Fruit fly (Drosophila melanogaster) whole organism, embryonic: Measurements from ENCODE around the gene Efhc1.1.
A peak's percentile ranks its signal among the peaks of the same experiment; 100 is the strongest.

Source experiments
- Adf1 ChIP-seq: fragments of 200-800 bp; sonication (Bioruptor generic); IDR thresholded peaks from 2 replicates; pipeline ENCODE4 v1.3.6; 2022; ENCODE audit warnings: missing biosample characterization, missing genetic modification characterization
- B-H2 ChIP-seq: fragments of 200-800 bp; sonication (Bioruptor generic); optimal IDR thresholded peaks from 2 replicates; lab custom pipeline; 2018; ENCODE audit warnings: missing biosample characterization, mild to moderate bottlenecking, missing genetic modification characterization
- C15 ChIP-seq: fragments of 200-800 bp; sonication (Bioruptor generic); IDR thresholded peaks from 3 replicates; pipeline ENCODE4 v1.3.6; 2022; ENCODE audit warnings: missing biosample characterization, missing genetic modification characterization
- CG10366 ChIP-seq: fragments of 200-800 bp; sonication (Bioruptor generic); IDR thresholded peaks from 2 replicates; pipeline ENCODE4 v1.3.6; 2022; ENCODE audit warnings: missing biosample characterization, missing genetic modification characterization
- CG11456 ChIP-seq: fragments of 200-800 bp; sonication (Bioruptor generic); IDR thresholded peaks from 3 replicates; pipeline ENCODE4 v1.3.6; 2022; ENCODE audit warnings: missing biosample characterization, missing genetic modification characterization
- CG11695 ChIP-seq: fragments of 200-800 bp; sonication (Bioruptor generic); IDR thresholded peaks from 3 replicates; pipeline ENCODE4 v1.3.6; 2022; ENCODE audit warnings: missing biosample characterization, missing genetic modification characterization
- CG14860 ChIP-seq: fragments of 200-800 bp; sonication (Bioruptor generic); IDR thresholded peaks from 3 replicates; pipeline ENCODE4 v1.3.6; 2022; ENCODE audit warnings: missing biosample characterization, missing genetic modification characterization; ENCODE audit not compliant: partially characterized antibody
- CG15514 ChIP-seq: fragments of 200-800 bp; sonication (Bioruptor generic); optimal IDR thresholded peaks from 3 replicates; lab custom pipeline; 2017; ENCODE audit warnings: missing biosample characterization, missing genetic modification characterization, mild to moderate bottlenecking, moderate library complexity, missing genetic modification reagents
- CG16813 ChIP-seq: fragments of 200-800 bp; sonication (Bioruptor generic); IDR thresholded peaks from 3 replicates; pipeline ENCODE4 v1.3.6; 2022; ENCODE audit warnings: missing biosample characterization, missing genetic modification characterization; ENCODE audit not compliant: partially characterized antibody
- CG16815 ChIP-seq: fragments of 200-800 bp; sonication (Bioruptor generic); optimal IDR thresholded peaks from 3 replicates; lab custom pipeline; 2017; ENCODE audit warnings: missing biosample characterization, mild to moderate bottlenecking, missing genetic modification characterization
- CG18476 ChIP-seq: fragments of 200-800 bp; sonication (Bioruptor generic); optimal IDR thresholded peaks from 2 replicates; lab custom pipeline; 2016; ENCODE audit warnings: missing biosample characterization, mild to moderate bottlenecking, missing genetic modification characterization
- CG2120 ChIP-seq: fragments of 200-800 bp; sonication (Bioruptor generic); optimal IDR thresholded peaks from 3 replicates; lab custom pipeline; 2016; ENCODE audit warnings: missing biosample characterization, missing genetic modification characterization
- CG2199 ChIP-seq: fragments of 200-800 bp; sonication (Bioruptor generic); IDR thresholded peaks from 3 replicates; pipeline ENCODE4 v1.3.6; 2022; ENCODE audit warnings: missing biosample characterization, missing genetic modification characterization
- CG2712 ChIP-seq: fragments of 200-800 bp; optimal IDR thresholded peaks from 3 replicates; lab custom pipeline; 2019; ENCODE audit warnings: missing biosample characterization, mild to moderate bottlenecking, missing genetic modification characterization, moderate library complexity
- CG32532 ChIP-seq: fragments of 200-800 bp; sonication (Bioruptor generic); IDR thresholded peaks from 2 replicates; pipeline ENCODE4 v1.3.6; 2022; ENCODE audit warnings: missing biosample characterization, missing genetic modification characterization
- CG32772 ChIP-seq: fragments of 200-800 bp; sonication (Bioruptor generic); IDR thresholded peaks from 2 replicates; pipeline ENCODE4 v1.3.6; 2022; ENCODE audit warnings: missing biosample characterization, missing genetic modification characterization
- CG34422 ChIP-seq: fragments of 200-800 bp; sonication (Bioruptor generic); IDR thresholded peaks from 3 replicates; pipeline ENCODE4 v1.3.6; 2022; ENCODE audit warnings: missing biosample characterization, missing genetic modification characterization
- CG3838 ChIP-seq: fragments of 200-800 bp; sonication (Bioruptor generic); optimal IDR thresholded peaks from 3 replicates; lab custom pipeline; 2016; ENCODE audit warnings: missing biosample characterization, missing genetic modification characterization
- CG4282 ChIP-seq: fragments of 200-800 bp; sonication (Bioruptor generic); optimal IDR thresholded peaks from 2 replicates; lab custom pipeline; 2016; ENCODE audit warnings: missing biosample characterization, missing genetic modification characterization
- CG4328 ChIP-seq: fragments of 200-800 bp; sonication (Bioruptor generic); optimal IDR thresholded peaks from 3 replicates; lab custom pipeline; 2017; ENCODE audit warnings: missing biosample characterization, missing genetic modification reagents, missing genetic modification characterization
- CG4820 ChIP-seq: fragments of 200-800 bp; sonication (Bioruptor generic); optimal IDR thresholded peaks from 3 replicates; lab custom pipeline; 2016; ENCODE audit warnings: missing biosample characterization, missing genetic modification characterization
- CG5953 ChIP-seq: fragments of 200-800 bp; sonication (Bioruptor generic); IDR thresholded peaks from 2 replicates; pipeline ENCODE4 v1.3.6; 2022; ENCODE audit warnings: missing biosample characterization, missing genetic modification characterization
- CG6683 ChIP-seq: fragments of 200-800 bp; sonication (Bioruptor generic); optimal IDR thresholded peaks from 2 replicates; lab custom pipeline; 2017; ENCODE audit warnings: missing biosample characterization, mild to moderate bottlenecking, missing genetic modification characterization, missing genetic modification reagents
- CG9215 ChIP-seq: fragments of 200-800 bp; sonication (Bioruptor generic); IDR thresholded peaks from 2 replicates; pipeline ENCODE4 v1.3.6; 2022; ENCODE audit warnings: missing biosample characterization, missing genetic modification characterization
- CG9797 ChIP-seq: fragments of 200-800 bp; sonication (Bioruptor generic); optimal IDR thresholded peaks from 3 replicates; lab custom pipeline; 2018; ENCODE audit warnings: missing biosample characterization, mild to moderate bottlenecking, missing genetic modification characterization
- Dref ChIP-seq: fragments of 200-800 bp; sonication (Bioruptor generic); IDR thresholded peaks from 2 replicates; pipeline ENCODE4 v1.3.6; 2022; ENCODE audit warnings: missing biosample characterization, missing genetic modification characterization
- E2f2 ChIP-seq: fragments of 200-800 bp; sonication (Bioruptor generic); IDR thresholded peaks from 2 replicates; pipeline ENCODE4 v1.3.6; 2022; ENCODE audit warnings: missing biosample characterization, missing genetic modification characterization
- HHEX ChIP-seq: fragments of 200-800 bp; sonication (Bioruptor generic); optimal IDR thresholded peaks from 3 replicates; lab custom pipeline; 2017; ENCODE audit warnings: missing biosample characterization, mild to moderate bottlenecking, missing genetic modification characterization, missing genetic modification reagents
- MESR4 ChIP-seq: fragments of 200-800 bp; sonication (Bioruptor generic); optimal IDR thresholded peaks from 2 replicates; lab custom pipeline; 2018; ENCODE audit warnings: missing biosample characterization, mild to moderate bottlenecking, missing genetic modification characterization, moderate library complexity
- Mad ChIP-seq: fragments of 200-800 bp; sonication (Bioruptor generic); optimal IDR thresholded peaks from 2 replicates; lab custom pipeline; 2016; ENCODE audit warnings: missing biosample characterization, missing genetic modification characterization
- Nf-YC ChIP-seq: fragments of 200-800 bp; optimal IDR thresholded peaks from 3 replicates; lab custom pipeline; 2019; ENCODE audit warnings: missing biosample characterization, mild to moderate bottlenecking, missing genetic modification characterization, moderate library complexity
- Poxn ChIP-seq: fragments of 200-800 bp; sonication (Bioruptor generic); IDR thresholded peaks from 2 replicates; pipeline ENCODE4 v1.3.6; 2022; ENCODE audit warnings: missing biosample characterization, missing genetic modification characterization
- Xbp1 ChIP-seq: fragments of 200-800 bp; sonication (Bioruptor generic); optimal IDR thresholded peaks from 3 replicates; lab custom pipeline; 2016; ENCODE audit warnings: missing biosample characterization, mild to moderate bottlenecking, missing genetic modification characterization
- ash1 ChIP-seq: fragments of 200-800 bp; sonication (Bioruptor generic); optimal IDR thresholded peaks from 2 replicates; lab custom pipeline; 2018; ENCODE audit warnings: missing biosample characterization, mild to moderate bottlenecking, missing genetic modification characterization
- ato ChIP-seq: fragments of 200-800 bp; sonication (Bioruptor generic); IDR thresholded peaks from 2 replicates; pipeline ENCODE4 v1.3.6; 2022; ENCODE audit warnings: missing biosample characterization, missing genetic modification characterization; ENCODE audit not compliant: partially characterized antibody
- crc ChIP-seq: fragments of 200-800 bp; sonication (Bioruptor generic); optimal IDR thresholded peaks from 2 replicates; lab custom pipeline; 2016; ENCODE audit warnings: missing biosample characterization, missing genetic modification characterization
- cwo ChIP-seq: fragments of 200-800 bp; sonication (Bioruptor generic); optimal IDR thresholded peaks from 3 replicates; lab custom pipeline; 2017; ENCODE audit warnings: missing biosample characterization, missing genetic modification characterization, mild to moderate bottlenecking, moderate library complexity, missing genetic modification reagents
- dimm ChIP-seq: fragments of 200-800 bp; sonication (Bioruptor generic); IDR thresholded peaks from 2 replicates; pipeline ENCODE4 v1.3.6; 2022; ENCODE audit warnings: missing biosample characterization, missing genetic modification characterization
- esg ChIP-seq: fragments of 200-800 bp; sonication (Bioruptor generic); conservative IDR thresholded peaks from 2 replicates; pipeline ENCODE4 v1.3.6; 2022; ENCODE audit warnings: missing biosample characterization, missing genetic modification characterization
- fd64A ChIP-seq: fragments of 200-800 bp; sonication (Bioruptor generic); optimal IDR thresholded peaks from 3 replicates; lab custom pipeline; 2018; ENCODE audit warnings: missing biosample characterization, mild to moderate bottlenecking, missing genetic modification characterization
- h ChIP-seq: fragments of >200 bp; optimal IDR thresholded peaks from 2 replicates; lab custom pipeline; 2017
- ind ChIP-seq: fragments of 200-800 bp; sonication (Bioruptor generic); optimal IDR thresholded peaks from 3 replicates; lab custom pipeline; 2016; ENCODE audit warnings: missing biosample characterization, missing genetic modification characterization
- inv ChIP-seq: fragments of 200-800 bp; sonication (Bioruptor generic); IDR thresholded peaks from 2 replicates; pipeline ENCODE4 v1.3.6; 2022; ENCODE audit warnings: missing biosample characterization, missing genetic modification characterization; ENCODE audit not compliant: partially characterized antibody
- kni ChIP-seq: fragments of 200-800 bp; sonication (Bioruptor generic); optimal IDR thresholded peaks from 3 replicates; lab custom pipeline; 2017; ENCODE audit warnings: mild to moderate bottlenecking, missing biosample characterization, missing genetic modification reagents, missing genetic modification characterization
- nom ChIP-seq: fragments of 200-800 bp; sonication (Bioruptor generic); optimal IDR thresholded peaks from 2 replicates; lab custom pipeline; 2017; ENCODE audit warnings: missing biosample characterization, missing genetic modification characterization, mild to moderate bottlenecking, moderate library complexity, missing genetic modification reagents
- odd ChIP-seq: fragments of 200-800 bp; sonication (Bioruptor generic); optimal IDR thresholded peaks from 2 replicates; lab custom pipeline; 2017; ENCODE audit warnings: missing biosample characterization, mild to moderate bottlenecking, missing genetic modification characterization
- run ChIP-seq: fragments of 200-800 bp; sonication (Bioruptor generic); optimal IDR thresholded peaks from 3 replicates; lab custom pipeline; 2018; ENCODE audit warnings: missing biosample characterization, mild to moderate bottlenecking, missing genetic modification characterization
- salm ChIP-seq: fragments of 200-800 bp; sonication (Bioruptor generic); optimal IDR thresholded peaks from 2 replicates; lab custom pipeline; 2018; ENCODE audit warnings: missing biosample characterization, mild to moderate bottlenecking, missing genetic modification characterization
- trh ChIP-seq: fragments of 200-800 bp; sonication (Bioruptor generic); optimal IDR thresholded peaks from 2 replicates; lab custom pipeline; 2016; ENCODE audit warnings: missing biosample characterization, missing genetic modification characterization
- wdn ChIP-seq: fragments of 200-800 bp; sonication (Bioruptor generic); IDR thresholded peaks from 2 replicates; pipeline ENCODE4 v1.3.6; 2022; ENCODE audit warnings: missing biosample characterization, missing genetic modification characterization

Efhc1.1 gene

dm6 chrX:15738890-15739550, 44.5 kb downstream of the Efhc1.1 start, which contains the start of the genes CG11679 and CG8206:
TSS of gene CG11679 (minus strand) at chrX:15738954.
TSS of gene CG8206 (plus strand) at chrX:15739230.
- TF ChIP-seq CG2199 (GFP tag; lab: Robert Waterston, UW) (no peak), Nf-YC (peak; percentile 42), CG4328 (GFP tag; lab: Kevin White, UChicago) (no peak), MESR4 (GFP tag; lab: Kevin White, UChicago) (peak; percentile 76), CG9215 (GFP tag; lab: Robert Waterston, UW) (peak; percentile 56), run (tag; lab: Kevin White, UChicago) (no peak), inv (GFP tag; lab: Robert Waterston, UW) (peak; percentile 36; the same call in 1 of the 2 replicates), salm (tag; lab: Kevin White, UChicago) (peak; percentile 5), CG34422 (GFP tag; lab: Robert Waterston, UW) (peak; percentile 55; the same call in 1 of the 3 replicates), cwo (GFP tag; lab: Kevin White, UChicago) (peak; percentile 25), CG32532 (GFP tag; lab: Robert Waterston, UW) (no peak), trh (GFP tag; lab: Kevin White, UChicago) (no peak), CG11695 (GFP tag; lab: Robert Waterston, UW) (no peak), CG15514 (peak; percentile 90), Dref (GFP tag; lab: Robert Waterston, UW) (peak; percentile 73), CG2120 (GFP tag; lab: Kevin White, UChicago) (peak; percentile 66), odd (GFP tag; lab: Kevin White, UChicago) (no peak), CG2712 (tag; lab: Kevin White, UChicago) (peak; percentile 42), Mad (GFP tag; lab: Kevin White, UChicago) (no peak), C15 (GFP tag; lab: Robert Waterston, UW) (no peak), crc (GFP tag; lab: Kevin White, UChicago) (no peak), CG11456 (GFP tag; lab: Robert Waterston, UW) (no peak), h (lab: Kevin White, UChicago) (no peak), E2f2 (0 out of 2 replicates have a peak, but pooled peaks have one; percentile 17), dimm (GFP tag; lab: Robert Waterston, UW) (no peak), CG4282 (no peak), ato (no peak), CG6683 (GFP tag; lab: Kevin White, UChicago) (no peak), CG14860 (no peak), CG16815 (no peak), CG10366 (GFP tag; lab: Robert Waterston, UW) (no peak), HHEX (GFP tag; lab: Kevin White, UChicago) (no peak), Xbp1 (GFP tag; lab: Kevin White, UChicago) (peak; percentile 48), ash1 (GFP tag; lab: Kevin White, UChicago) (no peak), CG16813 (GFP tag; lab: Robert Waterston, UW) (peak; percentile 39; the same call in 2 of the 3 replicates), CG32772 (GFP tag; lab: Robert Waterston, UW) (0 out of 2 replicates have a peak, but pooled peaks have one; percentile 30), ind (peak; percentile 30), esg (GFP tag; lab: Robert Waterston, UW) (no peak), Poxn (no peak), CG9797 (GFP tag; lab: Kevin White, UChicago) (no peak), CG5953 (GFP tag; lab: Robert Waterston, UW) (no peak), fd64A (no peak), B-H2 (GFP tag; lab: Kevin White, UChicago) (peak; percentile 1), CG4820 (GFP tag; lab: Kevin White, UChicago) (peak; percentile 35), CG3838 (no peak), Adf1 (no peak), CG18476 (GFP tag; lab: Kevin White, UChicago) (no peak), nom (GFP tag; lab: Kevin White, UChicago) (no peak), kni (peak; percentile 87), wdn (GFP tag; lab: Robert Waterston, UW) (no peak)
